Fruit fly (Drosophila melanogaster): ENCODE data around the gene LSm-4.

The LSm-4 gene

dm6 chr2L:10387869-10388726 is 16.9 kb downstream of the LSm-4 start, which contains the start of gene da (continued):
- peak; percentile 22 for TF ChIP-seq CG33213 (GFP tag; optimal IDR thresholded peaks at IDR 0.05)
- TF ChIP-seq CG13287 (GFP tag; IDR thresholded peaks at IDR 0.05; ENCODE audit: partially characterized antibody), result peak; percentile 64
- TF ChIP-seq her (GFP tag; optimal IDR thresholded peaks at IDR 0.05), result peak; percentile 46
- no peak for TF ChIP-seq CG14860 (GFP tag; IDR thresholded peaks at IDR 0.05; ENCODE audit: partially characterized antibody)
- peak; percentile 38 for TF ChIP-seq CG6854 (GFP tag; optimal IDR thresholded peaks at IDR 0.05)
- peak; percentile 62; the same call in 1 of the 2 replicates for TF ChIP-seq sob (GFP tag; IDR thresholded peaks at IDR 0.05)
- peak; percentile 81; the same call in 2 of the 3 replicates for TF ChIP-seq ci (GFP tag; IDR thresholded peaks at IDR 0.05)
- TF ChIP-seq pros (GFP tag; optimal IDR thresholded peaks at IDR 0.05), result no peak
- TF ChIP-seq CG12744 (GFP tag; optimal IDR thresholded peaks at IDR 0.05), result peak; percentile 3
- TF ChIP-seq CG10366 (GFP tag; IDR thresholded peaks at IDR 0.05), result peak; percentile 63; the same call in 1 of the 2 replicates
- TF ChIP-seq Fer1 (GFP tag; optimal IDR thresholded peaks at IDR 0.05), result peak; percentile 26
- peak; percentile 45 for TF ChIP-seq al (GFP tag; IDR thresholded peaks at IDR 0.05)
- peak; percentile 61 for TF ChIP-seq MBD-R2 (GFP tag; IDR thresholded peaks at IDR 0.05)
- no peak for TF ChIP-seq jigr1 (GFP tag; IDR thresholded peaks at IDR 0.05)
- no peak; the same call in 1 of the 2 replicates for TF ChIP-seq seq (GFP tag; IDR thresholded peaks at IDR 0.05)
- TF ChIP-seq CG4820 (GFP tag; optimal IDR thresholded peaks at IDR 0.05), result peak; percentile 35
- TF ChIP-seq gfzf (GFP tag; optimal IDR thresholded peaks at IDR 0.05), result peak; percentile 21
- peak; percentile 52 for TF ChIP-seq HLH3B (GFP tag; IDR thresholded peaks at IDR 0.05)
- peak; percentile 7 for TF ChIP-seq kah (GFP tag; optimal IDR thresholded peaks at IDR 0.05)
- no peak for TF ChIP-seq jing (GFP tag; optimal IDR thresholded peaks at IDR 0.05)
- TF ChIP-seq BEAF-32 (GFP tag; optimal IDR thresholded peaks at IDR 0.05), result peak; percentile 69
- TF ChIP-seq CG17829 (tag; optimal IDR thresholded peaks at IDR 0.05), result peak; percentile 76
- peak; percentile 19 for TF ChIP-seq CG16815 (GFP tag; optimal IDR thresholded peaks at IDR 0.05)
- TF ChIP-seq insv (GFP tag; optimal IDR thresholded peaks at IDR 0.05), result no peak
- TF ChIP-seq Opbp (GFP tag; IDR thresholded peaks at IDR 0.05; ENCODE audit: partially characterized antibody), result peak; percentile 47; the same call in 1 of the 3 replicates
- peak; percentile 91 for TF ChIP-seq CG12659 (GFP tag; optimal IDR thresholded peaks at IDR 0.05)
- peak; percentile 65 for TF ChIP-seq Fer3 (tag; optimal IDR thresholded peaks at IDR 0.05)
- peak; percentile 29 for TF ChIP-seq Myb (GFP tag; optimal IDR thresholded peaks at IDR 0.05)
- TF ChIP-seq CG6689 (GFP tag; IDR thresholded peaks at IDR 0.05), result peak; percentile 64
- peak; percentile 53; the same call in 1 of the 2 replicates for TF ChIP-seq CG31441 (GFP tag; IDR thresholded peaks at IDR 0.05)
- TF ChIP-seq Nf-YB (GFP tag; optimal IDR thresholded peaks at IDR 0.05), result peak; percentile 38
- no peak for TF ChIP-seq eyg (GFP tag; optimal IDR thresholded peaks at IDR 0.05)
- TF ChIP-seq shn (GFP tag; optimal IDR thresholded peaks at IDR 0.05), result peak; percentile 7
- no peak for TF ChIP-seq z (GFP tag; IDR thresholded peaks at IDR 0.05)
- TF ChIP-seq tin (GFP tag; optimal IDR thresholded peaks at IDR 0.05), result peak; percentile 62
- no peak for TF ChIP-seq Usf (GFP tag; optimal IDR thresholded peaks at IDR 0.05)
- peak; percentile 15 for TF ChIP-seq wek (GFP tag; optimal IDR thresholded peaks at IDR 0.05)
- peak; percentile 55 for TF ChIP-seq CG4424 (GFP tag; optimal IDR thresholded peaks at IDR 0.05)
- no peak for TF ChIP-seq aop (GFP tag; IDR thresholded peaks at IDR 0.05)
- no peak for TF ChIP-seq D (optimal IDR thresholded peaks at IDR 0.05)
- TF ChIP-seq D (GFP tag; optimal IDR thresholded peaks at IDR 0.05), result no peak
- no peak for TF ChIP-seq Neu2 (GFP tag; optimal IDR thresholded peaks at IDR 0.05; ENCODE audit: borderline replicate concordance)
- TF ChIP-seq peb (GFP tag; IDR thresholded peaks at IDR 0.05), result peak; percentile 31; the same call in 1 of the 2 replicates
- peak; percentile 19 for TF ChIP-seq CG9876 (GFP tag; optimal IDR thresholded peaks at IDR 0.05)
- no peak for TF ChIP-seq CG4730 (GFP tag; IDR thresholded peaks at IDR 0.05)
- TF ChIP-seq CG16863 (GFP tag; optimal IDR thresholded peaks at IDR 0.05), result peak; percentile 57
- peak; percentile 66; the same call in 1 of the 2 replicates for TF ChIP-seq amos (GFP tag; IDR thresholded peaks at IDR 0.05; ENCODE audit: partially characterized antibody)
- peak; percentile 30 for TF ChIP-seq Mes4 (GFP tag; optimal IDR thresholded peaks at IDR 0.05)
- no peak for TF ChIP-seq oc (tag; optimal IDR thresholded peaks at IDR 0.05)

Data from whole organism, embryonic.